Worm (Caenorhabditis elegans): ENCODE data around the gene Y75B8A.28.
A peak's percentile ranks its signal among the peaks of the same experiment; 100 is the strongest.

DNA sequence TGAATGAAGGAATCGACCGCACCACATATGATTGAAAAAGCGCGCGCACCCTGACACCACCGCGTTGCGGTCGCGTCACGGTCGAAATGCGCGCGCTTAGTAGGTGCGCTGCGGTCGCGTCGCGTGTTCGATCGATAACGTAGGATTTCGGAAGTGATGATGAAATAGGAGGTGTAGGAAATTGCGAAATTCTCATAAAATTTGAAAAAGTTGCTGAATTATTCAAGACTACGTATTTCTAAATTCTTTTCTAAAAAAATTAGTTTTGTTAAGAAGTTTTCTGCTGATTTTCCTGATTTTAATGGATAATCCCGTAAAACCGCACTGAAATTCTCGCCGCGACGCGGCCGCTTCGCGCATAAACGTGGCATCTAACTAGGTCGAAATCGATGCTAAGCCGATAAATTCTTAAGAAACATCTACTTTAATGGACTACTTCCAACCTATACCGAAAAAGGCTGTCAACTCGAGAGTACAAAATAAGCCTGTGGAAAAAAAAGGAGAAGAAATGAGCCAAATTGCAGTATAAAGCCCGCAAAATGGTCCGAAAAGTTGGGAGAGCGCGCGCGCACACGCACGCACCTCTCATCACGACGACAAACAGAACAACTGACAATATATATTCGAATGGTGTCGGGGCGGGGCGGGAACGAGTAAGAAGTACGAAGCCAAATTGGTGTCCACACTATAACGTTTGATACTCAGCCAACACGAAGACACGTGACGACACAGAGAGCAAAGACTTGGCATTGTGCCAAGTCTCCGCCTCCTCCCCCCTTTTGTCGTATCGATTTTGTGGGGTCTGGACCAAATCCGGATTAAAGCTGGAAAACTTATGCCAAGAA, 49.8 kb downstream of the Y75B8A.28 start, which contains the start of gene his-72:
- peak; percentile 77 for TF ChIP-seq lin-13 (GFP tag; optimal IDR thresholded peaks at IDR 0.05)
- no peak for TF ChIP-seq unc-39 (tag; optimal IDR thresholded peaks at IDR 0.05)
- no peak for TF ChIP-seq egl-27 (tag; optimal IDR thresholded peaks at IDR 0.05)
- TF ChIP-seq fos-1 (tag; optimal IDR thresholded peaks at IDR 0.05): peak; percentile 7
- peak in 1 of 2 experiments; percentile 65 for TF ChIP-seq lsy-2 (tag; optimal IDR thresholded peaks at IDR 0.05)
- peak; percentile 8 for TF ChIP-seq nhr-21 (tag; optimal IDR thresholded peaks at IDR 0.05)
- peak; percentile 42 for TF ChIP-seq unc-55 (GFP tag; optimal IDR thresholded peaks at IDR 0.05)
- no peak for TF ChIP-seq snpc-4 (tag; optimal IDR thresholded peaks at IDR 0.05)
- no peak for TF ChIP-seq ceh-82 (tag; optimal IDR thresholded peaks at IDR 0.05)
- TF ChIP-seq nhr-129 (tag; optimal IDR thresholded peaks at IDR 0.05): peak; percentile 51
- TF ChIP-seq nhr-77 (tag; optimal IDR thresholded peaks at IDR 0.05): no peak
